Fruit fly (Drosophila melanogaster) whole organism, embryonic: ENCODE measurements around the gene HtrA2.
A peak's percentile ranks its signal among the peaks of the same experiment; 100 is the strongest.

ENCODE experiments used
- C15 ChIP-seq: fragments of 200-800 bp; sonication (Bioruptor generic); IDR thresholded peaks from 3 replicates; pipeline ENCODE4 v1.3.6; 2022; ENCODE audit warnings: missing biosample characterization, missing genetic modification characterization
- CG10274 ChIP-seq: fragments of 200-800 bp; sonication (Bioruptor generic); optimal IDR thresholded peaks from 3 replicates; lab custom pipeline; 2017; ENCODE audit warnings: missing biosample characterization, mild to moderate bottlenecking, missing genetic modification characterization
- CG12299 ChIP-seq: fragments of 200-800 bp; sonication (Bioruptor generic); optimal IDR thresholded peaks from 2 replicates; lab custom pipeline; 2018; ENCODE audit warnings: missing biosample characterization, mild to moderate bottlenecking, missing genetic modification characterization
- CG12769 ChIP-seq: fragments of 200-800 bp; sonication (Bioruptor generic); optimal IDR thresholded peaks from 2 replicates; lab custom pipeline; 2019; ENCODE audit warnings: missing biosample characterization, mild to moderate bottlenecking, missing genetic modification characterization, moderate library complexity
- CG13424 ChIP-seq: fragments of 200-800 bp; sonication (Bioruptor generic); optimal IDR thresholded peaks from 2 replicates; lab custom pipeline; 2019; ENCODE audit warnings: missing biosample characterization, mild to moderate bottlenecking, missing genetic modification characterization, moderate library complexity
- CG13894 ChIP-seq: fragments of 200-800 bp; sonication (Bioruptor generic); optimal IDR thresholded peaks from 3 replicates; lab custom pipeline; 2018; ENCODE audit warnings: missing biosample characterization, mild to moderate bottlenecking, missing genetic modification characterization, moderate library complexity
- CG16779 ChIP-seq: fragments of 200-800 bp; sonication (Bioruptor generic); IDR thresholded peaks from 2 replicates; pipeline ENCODE4 v1.3.6; 2022; ENCODE audit warnings: missing biosample characterization, missing genetic modification characterization
- CG17612 ChIP-seq: fragments of 200-800 bp; sonication (Bioruptor generic); IDR thresholded peaks from 2 replicates; pipeline ENCODE4 v1.3.6; 2022; ENCODE audit warnings: missing biosample characterization, missing genetic modification characterization
- CG3065 ChIP-seq: fragments of 200-800 bp; sonication (Bioruptor generic); optimal IDR thresholded peaks from 2 replicates; lab custom pipeline; 2016; ENCODE audit warnings: missing biosample characterization, missing genetic modification characterization
- CG34376 ChIP-seq: fragments of 200-800 bp; sonication (Bioruptor generic); optimal IDR thresholded peaks from 2 replicates; lab custom pipeline; 2018; ENCODE audit warnings: missing biosample characterization, mild to moderate bottlenecking, missing genetic modification characterization
- CG8290 ChIP-seq, 3 experiments: fragments of 200-800 bp; sonication (Bioruptor generic); optimal IDR thresholded peaks; 2 replicates each; lab custom pipeline; 2016 to 2019; ENCODE audit warnings: missing biosample characterization in 3 of 3, missing genetic modification characterization in 3 of 3, mild to moderate bottlenecking in 2 of 3, moderate library complexity in 1 of 3
- CG8359 ChIP-seq: fragments of 200-800 bp; sonication (Bioruptor generic); optimal IDR thresholded peaks from 2 replicates; lab custom pipeline; 2017; ENCODE audit warnings: missing biosample characterization, mild to moderate bottlenecking, missing genetic modification characterization, borderline replicate concordance
- CG8388 ChIP-seq: fragments of 200-800 bp; sonication (Bioruptor generic); optimal IDR thresholded peaks from 2 replicates; lab custom pipeline; 2019; ENCODE audit warnings: missing biosample characterization, mild to moderate bottlenecking, missing genetic modification characterization, moderate library complexity
- Deaf1 ChIP-seq: fragments of 200-800 bp; optimal IDR thresholded peaks from 3 replicates; lab custom pipeline; 2019; ENCODE audit warnings: missing biosample characterization, mild to moderate bottlenecking, missing genetic modification characterization, moderate library complexity
- Ets65A ChIP-seq: fragments of 200-800 bp; sonication (Bioruptor generic); peaks from one replicate; lab custom pipeline; 2016; ENCODE audit warnings: missing biosample characterization, missing genetic modification characterization
- GATAe ChIP-seq: fragments of 200-800 bp; sonication (Bioruptor generic); conservative IDR thresholded peaks from 2 replicates; pipeline ENCODE4 v1.3.6; 2022; ENCODE audit warnings: missing biosample characterization, missing genetic modification characterization
- HLH54F ChIP-seq: fragments of 200-800 bp; sonication (Bioruptor generic); optimal IDR thresholded peaks from 3 replicates; lab custom pipeline; 2016; ENCODE audit warnings: missing biosample characterization, missing genetic modification characterization
- Hmx ChIP-seq: fragments of 200-800 bp; sonication (Bioruptor generic); optimal IDR thresholded peaks from 2 replicates; lab custom pipeline; 2016; ENCODE audit warnings: missing biosample characterization, missing genetic modification characterization
- MESR4 ChIP-seq: fragments of 200-800 bp; sonication (Bioruptor generic); optimal IDR thresholded peaks from 2 replicates; lab custom pipeline; 2018; ENCODE audit warnings: missing biosample characterization, mild to moderate bottlenecking, missing genetic modification characterization, moderate library complexity
- NFAT ChIP-seq: fragments of 200-800 bp; sonication (Bioruptor generic); IDR thresholded peaks from 2 replicates; pipeline ENCODE4 v1.3.6; 2022; ENCODE audit warnings: missing biosample characterization, missing genetic modification characterization
- Optix ChIP-seq: fragments of 200-800 bp; sonication (Bioruptor generic); IDR thresholded peaks from 3 replicates; pipeline ENCODE4 v1.3.6; 2022; ENCODE audit warnings: missing biosample characterization, missing genetic modification characterization
- Poxn ChIP-seq: fragments of 200-800 bp; sonication (Bioruptor generic); IDR thresholded peaks from 2 replicates; pipeline ENCODE4 v1.3.6; 2022; ENCODE audit warnings: missing biosample characterization, missing genetic modification characterization
- Scr ChIP-seq: fragments of 200-800 bp; sonication (Bioruptor generic); IDR thresholded peaks from 2 replicates; pipeline ENCODE4 v1.3.6; 2022; ENCODE audit warnings: missing biosample characterization, missing genetic modification characterization; ENCODE audit not compliant: partially characterized antibody
- Sry-β ChIP-seq: fragments of 200-800 bp; sonication (Bioruptor generic); optimal IDR thresholded peaks from 2 replicates; lab custom pipeline; 2018; ENCODE audit warnings: missing biosample characterization, mild to moderate bottlenecking, missing genetic modification characterization, moderate library complexity
- Ssrp ChIP-seq: fragments of 200-800 bp; sonication (Bioruptor generic); optimal IDR thresholded peaks from 2 replicates; lab custom pipeline; 2018; ENCODE audit warnings: missing biosample characterization, mild to moderate bottlenecking, missing genetic modification characterization, moderate library complexity
- abd-A ChIP-seq: fragments of 200-800 bp; sonication (Bioruptor generic); optimal IDR thresholded peaks from 3 replicates; lab custom pipeline; 2019; ENCODE audit warnings: missing biosample characterization, mild to moderate bottlenecking, missing genetic modification characterization, moderate library complexity
- amos ChIP-seq: fragments of 200-800 bp; sonication (Bioruptor generic); IDR thresholded peaks from 2 replicates; pipeline ENCODE4 v1.3.6; 2022; ENCODE audit warnings: missing biosample characterization, missing genetic modification characterization; ENCODE audit not compliant: partially characterized antibody
- bsh ChIP-seq, 2 experiments: fragments of 200-800 bp; sonication (Bioruptor generic); optimal IDR thresholded peaks; 2 replicates each; lab custom pipeline; 2017 to 2018; ENCODE audit warnings: mild to moderate bottlenecking in 2 of 2, missing biosample characterization in 2 of 2, missing genetic modification characterization in 2 of 2, moderate library complexity in 1 of 2
- cg ChIP-seq: fragments of 200-800 bp; sonication (Bioruptor generic); optimal IDR thresholded peaks from 3 replicates; lab custom pipeline; 2019; ENCODE audit warnings: missing biosample characterization, mild to moderate bottlenecking, missing genetic modification characterization, moderate library complexity
- chinmo ChIP-seq: fragments of 200-800 bp; sonication (Bioruptor generic); IDR thresholded peaks from 4 replicates; pipeline ENCODE4 v1.3.6; 2022; ENCODE audit warnings: missing biosample characterization, missing genetic modification characterization; ENCODE audit not compliant: partially characterized antibody
- ci ChIP-seq: fragments of 200-800 bp; sonication (Bioruptor generic); IDR thresholded peaks from 3 replicates; pipeline ENCODE4 v1.3.6; 2022; ENCODE audit warnings: missing biosample characterization, missing genetic modification characterization
- crol ChIP-seq: fragments of 200-800 bp; sonication (Bioruptor generic); IDR thresholded peaks from 2 replicates; pipeline ENCODE4 v1.3.6; 2022; ENCODE audit warnings: missing biosample characterization, missing genetic modification characterization
- cwo ChIP-seq: fragments of 200-800 bp; sonication (Bioruptor generic); optimal IDR thresholded peaks from 3 replicates; lab custom pipeline; 2017; ENCODE audit warnings: missing biosample characterization, missing genetic modification characterization, mild to moderate bottlenecking, moderate library complexity, missing genetic modification reagents
- dati ChIP-seq: fragments of 200-800 bp; sonication (Bioruptor generic); IDR thresholded peaks from 2 replicates; pipeline ENCODE4 v1.3.6; 2022; ENCODE audit warnings: missing biosample characterization, missing genetic modification characterization
- dysf ChIP-seq: fragments of 200-800 bp; sonication (Bioruptor generic); IDR thresholded peaks from 3 replicates; pipeline ENCODE4 v1.3.6; 2022; ENCODE audit warnings: missing biosample characterization, missing genetic modification characterization
- ems ChIP-seq: fragments of 200-800 bp; sonication (Bioruptor generic); optimal IDR thresholded peaks from 3 replicates; lab custom pipeline; 2016; ENCODE audit warnings: missing biosample characterization, missing genetic modification characterization
- jing ChIP-seq: fragments of 200-800 bp; sonication (Bioruptor generic); optimal IDR thresholded peaks from 2 replicates; lab custom pipeline; 2018; ENCODE audit warnings: missing biosample characterization, mild to moderate bottlenecking, missing genetic modification characterization
- knrl ChIP-seq: fragments of 200-800 bp; sonication (Bioruptor generic); IDR thresholded peaks from 3 replicates; pipeline ENCODE4 v1.3.6; 2022; ENCODE audit warnings: missing biosample characterization, missing genetic modification characterization; ENCODE audit not compliant: partially characterized antibody
- luna ChIP-seq: fragments of 200-800 bp; sonication (Bioruptor generic); optimal IDR thresholded peaks from 2 replicates; lab custom pipeline; 2016; ENCODE audit warnings: missing biosample characterization, missing genetic modification characterization
- mirr ChIP-seq: fragments of 200-800 bp; sonication (Bioruptor generic); optimal IDR thresholded peaks from 3 replicates; lab custom pipeline; 2018; ENCODE audit warnings: missing biosample characterization, mild to moderate bottlenecking, missing genetic modification characterization
- seq ChIP-seq: fragments of 200-800 bp; sonication (Bioruptor generic); IDR thresholded peaks from 2 replicates; pipeline ENCODE4 v1.3.6; 2022; ENCODE audit warnings: missing biosample characterization, missing genetic modification characterization
- sr ChIP-seq: fragments of 200-800 bp; sonication (Bioruptor generic); IDR thresholded peaks from 3 replicates; pipeline ENCODE4 v1.3.6; 2022; ENCODE audit warnings: missing biosample characterization, missing genetic modification characterization
- trem ChIP-seq: fragments of 200-800 bp; optimal IDR thresholded peaks from 3 replicates; lab custom pipeline; 2019; ENCODE audit warnings: missing biosample characterization, mild to moderate bottlenecking, missing genetic modification characterization, moderate library complexity
- zen2 ChIP-seq: fragments of 200-800 bp; sonication (Bioruptor generic); IDR thresholded peaks from 3 replicates; pipeline ENCODE4 v1.3.6; 2022; ENCODE audit warnings: missing biosample characterization, missing genetic modification characterization; ENCODE audit not compliant: partially characterized antibody
- zfh1 ChIP-seq: fragments of 200-800 bp; sonication (Bioruptor generic); IDR thresholded peaks from 3 replicates; pipeline ENCODE4 v1.3.6; 2022; ENCODE audit warnings: missing biosample characterization, missing genetic modification characterization

The HtrA2 gene

dm6 chr3R:14557480-14558354 lies 46.2 kb upstream of the HtrA2 start, which contains the start of gene Pde6 (continued):
- TF ChIP-seq trem (tag; lab: Kevin White, UChicago): no peak
- TF ChIP-seq CG12769 (tag; lab: Kevin White, UChicago): peak; percentile 53
- no peak for TF ChIP-seq Ssrp (tag; lab: Kevin White, UChicago)
- TF ChIP-seq CG3065 (GFP tag; lab: Kevin White, UChicago): peak; percentile 86
- TF ChIP-seq seq (GFP tag; lab: Robert Waterston, UW): no peak
- peak; percentile 51; the same call in 1 of the 3 replicates for TF ChIP-seq zen2 (GFP tag; lab: Robert Waterston, UW)
- TF ChIP-seq CG8388 (GFP tag; lab: Kevin White, UChicago): no peak
- TF ChIP-seq NFAT (GFP tag; lab: Robert Waterston, UW): 0 out of 2 replicates have a peak, but pooled peaks have one; percentile 19
- TF ChIP-seq jing: no peak
- 0 out of 3 replicates have a peak, but pooled peaks have one; percentile 13 for TF ChIP-seq knrl (GFP tag; lab: Robert Waterston, UW)
- TF ChIP-seq Deaf1 (tag; lab: Kevin White, UChicago): peak; percentile 14
- no peak for TF ChIP-seq CG8290 (GFP tag; optimal IDR thresholded peaks at IDR 0.05; lab: Kevin White, UChicago)
- TF ChIP-seq CG8290 (tag; optimal IDR thresholded peaks at IDR 0.05; lab: Kevin White, UChicago): peak in 1 of 2 experiments; percentile 61
- peak; percentile 73; the same call in 2 of the 4 replicates for TF ChIP-seq chinmo
- TF ChIP-seq CG17612: 0 out of 2 replicates have a peak, but pooled peaks have one; percentile 14
- TF ChIP-seq CG16779: peak; percentile 79; the same call in 1 of the 2 replicates
- TF ChIP-seq GATAe (GFP tag; lab: Robert Waterston, UW): 0 out of 2 replicates have a peak, but pooled peaks have one; percentile 19
- TF ChIP-seq mirr (GFP tag; lab: Kevin White, UChicago): peak; percentile 54
- TF ChIP-seq sr (GFP tag; lab: Robert Waterston, UW): peak; percentile 6; the same call in 1 of the 3 replicates
- TF ChIP-seq CG12299: no peak
- no peak for TF ChIP-seq Hmx (GFP tag; lab: Kevin White, UChicago)
- peak; percentile 26; the same call in 1 of the 2 replicates for TF ChIP-seq amos (GFP tag; lab: Robert Waterston, UW)
- peak; percentile 92 for TF ChIP-seq crol (GFP tag; lab: Robert Waterston, UW)
- peak in 1 of 2 experiments; percentile 78 for TF ChIP-seq bsh (GFP tag; optimal IDR thresholded peaks at IDR 0.05; lab: Kevin White, UChicago)
- 0 out of 3 replicates have a peak, but pooled peaks have one; percentile 35 for TF ChIP-seq Optix (GFP tag; lab: Robert Waterston, UW)
- TF ChIP-seq ci (GFP tag; lab: Robert Waterston, UW): peak; percentile 64; the same call in 2 of the 3 replicates
- TF ChIP-seq luna (GFP tag; lab: Kevin White, UChicago): no peak
- TF ChIP-seq, all 482 proteins: peak for 49

- TF ChIP-seq CG13894 (tag; lab: Kevin White, UChicago) (peak; percentile 68), CG34376 (GFP tag; lab: Kevin White, UChicago) (no peak), Ets65A (peak; percentile 1), dysf (no peak), CG10274 (GFP tag; lab: Kevin White, UChicago) (no peak), CG13424 (no peak), cwo (no peak), ems (no peak), chinmo (no peak), C15 (GFP tag; lab: Robert Waterston, UW) (no peak), CG8290 (GFP tag; optimal IDR thresholded peaks at IDR 0.05; lab: Kevin White, UChicago) (no peak), CG8290 (tag; optimal IDR thresholded peaks at IDR 0.05; lab: Kevin White, UChicago) (no peak), zfh1 (GFP tag; lab: Robert Waterston, UW) (no peak), Sry-β (GFP tag; lab: Kevin White, UChicago) (no peak), CG8359 (no peak), dati (no peak), Poxn (GFP tag; lab: Robert Waterston, UW) (no peak), MESR4 (no peak), HLH54F (GFP tag; lab: Kevin White, UChicago) (no peak), cg (GFP tag; lab: Kevin White, UChicago) (no peak), Scr (no peak), abd-A (tag; lab: Kevin White, UChicago) (peak; percentile 56)
Observed at dm6 chr3R:14555021-14555420, 43.5 kb upstream of the HtrA2 start.
